Worm (Caenorhabditis elegans): ENCODE data around the gene F56D6.18.

The F56D6.18 gene

DNA sequence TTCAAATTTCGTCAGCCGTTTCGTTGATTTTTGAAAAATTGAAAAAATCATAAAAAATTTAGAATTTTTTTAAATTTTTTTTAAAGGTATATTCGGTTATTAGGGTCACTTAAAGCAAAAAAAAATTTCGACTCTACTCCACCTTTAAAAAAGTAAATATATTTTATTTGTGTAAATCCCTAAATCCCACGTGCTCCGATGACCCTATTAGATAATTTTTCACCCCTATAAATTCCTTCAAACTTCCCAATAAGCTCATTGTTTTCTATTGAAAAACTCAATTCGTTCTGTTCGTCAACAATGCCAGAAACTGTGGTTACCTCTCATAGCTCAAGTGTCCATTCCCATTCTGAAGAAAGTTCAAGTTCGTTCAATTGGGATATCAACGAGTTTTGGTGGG is 850 bp upstream of the F56D6.18 start, which contains the start of gene F56D6.20:
Gene F56D6.20 (plus strand): TSS at position 301 of the 400 bp plus-strand sequence.
- no peak for TF ChIP-seq unc-62 (GFP tag; optimal IDR thresholded peaks at IDR 0.05)

DNA sequence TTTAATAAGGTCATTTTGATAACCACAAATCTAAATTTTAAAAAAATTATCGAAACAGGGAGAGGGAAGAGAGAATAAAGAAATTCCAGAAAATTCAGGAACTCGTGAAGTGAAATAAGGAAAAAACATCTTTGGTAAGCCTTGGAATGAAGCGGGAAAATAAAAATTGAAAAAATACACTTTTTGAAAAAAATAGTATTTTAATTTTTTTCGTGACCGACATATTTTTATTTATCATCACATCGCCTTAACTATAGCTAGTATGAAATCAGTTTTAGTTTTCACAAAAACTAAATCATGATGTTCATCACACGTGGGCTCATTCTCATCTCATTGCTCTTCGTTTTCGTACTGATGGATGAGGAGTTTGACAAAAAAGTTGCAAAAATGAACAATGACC is 2.6 kb downstream of the F56D6.18 start, which contains the start of gene F56D6.13:
Gene F56D6.13 (plus strand): TSS at position 301 of the 400 bp plus-strand sequence.
- TF ChIP-seq unc-62 (GFP tag; optimal IDR thresholded peaks at IDR 0.05), result no peak

DNA sequence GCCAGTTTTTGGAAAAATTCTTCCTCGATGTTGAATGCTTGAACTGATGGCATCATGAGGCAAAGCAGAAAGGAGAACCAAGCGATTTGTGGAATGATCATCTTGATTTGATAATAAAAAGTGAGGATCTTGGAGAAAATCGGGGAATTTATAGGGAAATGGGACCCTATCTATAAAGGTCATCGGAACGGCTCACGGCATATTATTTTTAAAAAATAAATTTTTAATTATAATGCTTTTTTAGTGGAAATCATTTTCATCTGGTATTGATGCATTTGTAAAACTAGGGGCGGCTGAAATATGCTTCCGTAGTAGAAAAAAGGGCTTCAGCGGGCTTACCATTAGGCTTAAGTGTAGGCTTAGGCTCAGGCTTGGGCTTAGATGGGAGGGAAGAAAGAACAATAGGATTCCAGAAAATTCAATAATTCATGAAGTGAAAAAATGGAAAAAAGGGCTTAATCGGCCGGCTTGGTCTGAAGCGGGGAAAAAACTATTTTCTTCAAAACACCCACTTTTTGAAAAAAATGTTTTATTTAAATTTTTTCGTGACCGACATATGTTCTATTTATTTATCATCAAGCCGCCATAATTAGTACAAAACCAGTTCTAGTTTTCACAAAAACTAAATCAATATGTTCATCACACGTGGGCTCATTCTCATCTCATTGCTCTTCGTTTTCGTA is 4.1 kb downstream of the F56D6.18 start, which contains the start of the genes F56D6.22 and F56D6.12:
Gene F56D6.22 (minus strand): TSS at position 101 of the 683 bp plus-strand sequence.
Gene F56D6.12 (plus strand): TSS at position 633 of the 683 bp plus-strand sequence.
- no peak for TF ChIP-seq unc-62 (GFP tag; optimal IDR thresholded peaks at IDR 0.05)

DNA sequence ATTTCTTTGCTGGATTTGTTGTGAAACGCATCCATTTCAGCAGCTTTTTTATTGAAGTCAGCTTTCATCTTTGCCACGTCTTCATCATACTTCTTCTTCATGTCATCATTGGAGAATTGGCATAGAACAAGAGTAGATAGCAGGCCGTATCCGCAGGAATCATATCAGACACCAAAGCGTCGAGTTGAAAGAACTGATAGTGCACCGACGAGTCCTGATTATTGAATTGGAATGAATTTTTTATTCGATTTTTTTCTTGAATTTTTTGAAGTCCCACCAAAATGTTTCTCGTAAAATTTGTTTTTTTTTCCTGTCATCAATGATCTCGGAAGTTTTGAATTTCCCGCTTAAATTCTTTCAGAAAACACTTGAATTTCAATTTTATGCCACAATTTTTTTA is 5.4 kb downstream of the F56D6.18 start, which contains the start of gene F56D6.11:
Gene F56D6.11 (minus strand): TSS at position 101 of the 400 bp plus-strand sequence.
- TF ChIP-seq unc-62 (GFP tag; optimal IDR thresholded peaks at IDR 0.05), result no peak

DNA sequence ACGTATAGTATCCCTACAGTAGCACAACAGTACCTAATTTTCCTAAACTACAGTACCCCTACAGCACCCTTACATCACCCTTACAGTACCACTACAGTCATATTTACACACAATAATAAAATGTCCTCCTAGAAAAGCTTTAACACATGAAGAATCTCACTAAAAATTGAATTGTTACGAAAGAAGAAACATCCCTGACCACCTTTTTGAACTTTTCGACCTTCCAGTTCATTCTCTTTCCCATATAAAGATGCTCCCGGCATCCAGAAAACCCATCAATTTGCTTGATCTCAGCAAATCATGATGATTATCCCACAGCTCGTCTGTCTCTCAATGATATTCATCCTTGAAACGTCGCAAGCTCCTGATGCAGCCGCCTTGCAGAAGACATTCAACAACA is 7.1 kb downstream of the F56D6.18 start, which contains the start of gene F56D6.21:
Gene F56D6.21 (plus strand): TSS at position 301 of the 400 bp plus-strand sequence.
- no peak for TF ChIP-seq unc-62 (GFP tag; optimal IDR thresholded peaks at IDR 0.05)

DNA sequence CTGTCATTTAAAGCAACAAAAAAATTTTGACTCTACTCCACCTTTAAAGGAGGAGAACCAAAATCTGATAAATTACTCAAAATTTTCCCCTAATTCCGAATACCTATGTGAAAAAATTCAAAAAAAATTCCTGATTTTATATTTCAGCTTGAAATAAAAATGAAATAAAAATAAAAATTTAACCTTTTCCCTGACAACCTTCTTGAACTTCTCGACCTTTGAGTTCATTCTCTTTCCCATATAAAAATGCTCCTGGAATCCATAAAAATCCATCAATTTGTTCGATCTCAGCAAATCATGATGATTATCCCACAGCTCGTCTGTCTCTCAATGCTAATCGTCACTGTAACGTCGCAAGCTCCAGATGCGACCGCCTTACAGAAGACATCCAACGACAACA is 8.8 kb downstream of the F56D6.18 start, which contains the start of gene F56D6.6:
Gene F56D6.6 (plus strand): TSS at position 301 of the 400 bp plus-strand sequence.
- no peak for TF ChIP-seq unc-62 (GFP tag; optimal IDR thresholded peaks at IDR 0.05)

DNA sequence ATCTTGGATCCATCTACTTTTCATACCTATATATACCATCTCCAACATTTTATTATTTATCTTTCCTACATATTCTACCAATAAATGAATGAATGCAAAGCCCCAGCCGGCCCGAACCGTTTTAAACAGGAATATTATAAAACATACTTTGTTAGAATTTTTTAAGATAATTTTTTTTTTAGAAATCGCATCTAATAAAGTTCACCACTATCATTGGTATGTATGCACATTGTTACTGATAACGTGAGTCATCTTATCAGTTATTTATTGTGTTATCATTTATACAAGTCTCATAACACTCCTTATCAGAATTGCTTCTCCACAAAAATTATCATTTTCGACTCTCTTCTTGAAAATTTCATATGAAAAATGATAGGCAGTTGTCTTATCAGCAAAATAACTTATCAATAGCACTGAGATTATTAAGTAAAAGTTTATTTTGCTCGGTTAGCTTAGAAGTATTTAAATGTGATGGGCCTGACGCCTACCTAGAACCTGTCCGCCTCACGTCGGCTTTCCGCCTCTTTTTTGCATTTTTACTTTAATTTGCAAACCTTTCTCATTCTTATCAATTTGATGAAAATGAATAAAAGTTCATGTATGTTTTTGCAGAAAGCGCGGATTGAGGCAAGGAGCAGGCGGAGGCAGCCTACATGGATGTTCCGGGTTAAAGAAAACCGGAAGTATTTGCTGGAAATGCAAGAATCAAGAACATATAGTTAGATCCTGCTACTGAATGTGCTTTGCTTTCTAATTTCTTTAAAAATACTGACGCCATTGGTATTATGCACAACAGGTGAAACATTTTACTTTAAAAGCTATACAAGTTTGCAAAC is 11.8 kb downstream of the F56D6.18 start, which contains the start of gene srz-62:
Gene srz-62 (plus strand): TSS at position 786 of the 836 bp plus-strand sequence.
- no peak for TF ChIP-seq unc-62 (GFP tag; optimal IDR thresholded peaks at IDR 0.05)

DNA sequence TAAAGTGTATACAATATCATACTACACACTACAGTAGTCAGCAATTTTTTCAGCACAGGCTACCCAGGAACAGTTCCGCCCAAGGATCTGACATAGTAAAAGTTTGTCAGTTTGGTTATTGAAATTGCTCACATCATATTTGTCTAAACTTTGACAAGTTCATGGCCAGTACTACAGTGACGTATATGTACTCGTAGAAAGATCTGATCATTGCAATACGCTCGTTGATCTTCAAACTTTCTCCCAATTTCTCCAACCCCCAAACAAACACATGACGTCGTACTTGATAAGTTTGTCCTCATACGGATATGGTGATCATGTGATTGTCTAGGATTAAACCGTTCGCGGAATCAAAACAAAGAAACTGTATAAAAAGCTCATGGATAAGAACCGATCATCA is 17.0 kb downstream of the F56D6.18 start, which contains the start of gene dct-8:
Gene dct-8 (plus strand): TSS at position 301 of the 400 bp plus-strand sequence.
- TF ChIP-seq unc-62 (GFP tag; optimal IDR thresholded peaks at IDR 0.05), result no peak

DNA sequence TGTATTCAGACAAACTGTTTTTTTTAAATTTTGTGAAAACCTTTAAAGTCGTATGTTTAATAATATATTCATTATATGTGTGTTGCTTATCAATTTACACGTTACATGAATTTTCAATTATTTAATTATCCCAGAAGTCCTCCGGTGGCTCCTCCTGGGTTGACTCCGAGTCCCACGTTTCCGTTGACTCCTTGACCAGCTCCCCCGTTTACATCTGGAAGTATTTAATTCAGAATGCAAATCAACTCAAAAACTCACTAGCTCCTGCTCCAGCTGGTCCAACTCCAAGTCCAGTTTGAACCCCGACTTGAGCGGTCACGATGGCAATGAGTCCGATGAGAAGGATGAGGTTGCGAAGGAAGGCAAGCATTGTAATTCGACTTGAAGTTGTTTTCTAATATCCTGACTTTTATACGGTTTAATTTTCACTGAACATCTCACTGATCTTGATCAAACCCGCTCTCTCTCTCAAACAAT is 17.7 kb downstream of the F56D6.18 start, which contains the start of gene F56D6.8:
Gene F56D6.8 (minus strand): TSS at position 427 of the 477 bp plus-strand sequence.
- TF ChIP-seq unc-62 (GFP tag; optimal IDR thresholded peaks at IDR 0.05), result no peak

DNA sequence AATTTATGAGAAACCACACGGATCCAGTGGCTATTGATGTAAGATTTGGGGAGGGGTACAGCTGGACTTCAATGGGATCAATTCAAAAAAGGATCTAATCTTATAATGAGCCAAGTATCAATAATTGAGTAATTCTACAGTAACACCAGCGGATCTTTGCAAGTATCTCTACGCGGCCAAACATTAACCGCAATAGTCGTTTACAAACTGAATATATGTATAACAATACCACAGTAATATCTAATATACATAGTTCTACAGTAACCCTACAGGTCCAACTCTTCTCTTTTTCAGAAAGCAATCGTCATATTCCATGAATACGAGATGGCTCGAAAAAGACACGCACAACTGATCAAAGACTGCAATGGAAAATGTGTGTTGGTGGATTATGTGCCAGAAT is 19.7 kb downstream of the F56D6.18 start, which contains the start of gene F56D6.9:
Gene F56D6.9 (plus strand): TSS at position 301 of the 400 bp plus-strand sequence.
- no peak for TF ChIP-seq unc-62 (GFP tag; optimal IDR thresholded peaks at IDR 0.05)

DNA sequence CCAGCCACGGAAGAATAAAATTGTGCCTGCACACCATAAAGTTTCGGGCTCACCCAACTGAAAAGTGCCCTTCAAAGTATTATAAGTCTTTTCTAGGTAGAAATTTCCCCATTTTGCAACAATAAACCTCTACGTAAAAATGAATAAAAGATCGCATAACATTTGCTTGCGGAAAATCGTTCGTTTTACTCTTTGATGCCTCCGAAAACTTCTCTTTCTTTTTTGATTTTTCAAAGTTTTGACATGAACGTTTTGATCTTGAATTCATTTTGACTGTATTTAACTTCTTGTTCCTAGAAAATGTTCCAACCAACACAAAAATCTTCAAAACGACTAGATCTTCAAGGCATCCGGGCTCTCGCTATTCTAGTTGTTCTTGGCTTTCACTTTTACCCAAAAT is 22.8 kb downstream of the F56D6.18 start, which contains the start of gene oac-21:
Gene oac-21 (plus strand): TSS at position 301 of the 400 bp plus-strand sequence.
- no peak for TF ChIP-seq unc-62 (GFP tag; optimal IDR thresholded peaks at IDR 0.05)

DNA sequence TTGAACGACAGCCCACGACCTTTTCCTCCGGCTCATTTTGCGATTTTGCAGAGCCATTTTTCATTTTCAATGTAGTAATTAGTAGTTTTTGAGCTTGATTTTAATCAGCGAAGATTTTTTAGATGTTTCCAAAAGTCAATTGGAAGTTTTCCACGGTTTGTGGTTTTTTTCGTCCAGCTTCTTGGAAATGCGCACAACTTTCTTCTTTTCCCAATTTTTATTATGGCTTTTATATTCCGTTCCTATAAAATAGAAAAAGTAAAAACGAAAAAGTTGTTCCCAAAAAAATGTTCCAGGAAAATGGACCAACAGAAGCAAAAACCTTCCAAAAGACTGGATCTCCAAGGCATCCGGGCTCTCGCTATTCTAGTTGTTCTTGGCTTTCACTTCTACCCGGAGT is 26.4 kb downstream of the F56D6.18 start, which contains the start of gene oac-22:
Gene oac-22 (plus strand): TSS at position 301 of the 400 bp plus-strand sequence.
- TF ChIP-seq unc-62 (GFP tag; optimal IDR thresholded peaks at IDR 0.05), result no peak

DNA sequence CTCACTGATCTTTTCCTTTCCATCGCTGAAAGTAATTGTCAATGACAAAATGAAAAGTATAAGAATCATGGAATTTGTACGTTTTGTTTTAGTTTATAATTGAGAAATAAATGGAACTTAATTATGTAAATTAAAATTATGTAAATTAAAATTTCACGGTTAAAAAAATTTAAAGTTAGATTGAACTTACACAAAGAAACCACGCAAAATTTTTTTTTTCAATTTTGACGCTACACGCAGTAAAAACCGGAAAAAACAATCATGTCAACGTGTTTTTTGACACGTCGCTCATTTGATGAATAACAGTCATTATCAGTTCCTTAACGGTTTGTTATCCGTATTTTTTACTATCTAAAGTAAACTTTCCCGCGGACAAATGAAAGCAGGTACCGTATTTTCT is 30.6 kb downstream of the F56D6.18 start, which contains the start of the genes F37C4.8 and oac-23:
Gene F37C4.8 (minus strand): TSS at position 101 of the 400 bp plus-strand sequence.
Gene oac-23 (plus strand): TSS at position 323 of the 400 bp plus-strand sequence.
- no peak for TF ChIP-seq unc-62 (GFP tag; optimal IDR thresholded peaks at IDR 0.05)

DNA sequence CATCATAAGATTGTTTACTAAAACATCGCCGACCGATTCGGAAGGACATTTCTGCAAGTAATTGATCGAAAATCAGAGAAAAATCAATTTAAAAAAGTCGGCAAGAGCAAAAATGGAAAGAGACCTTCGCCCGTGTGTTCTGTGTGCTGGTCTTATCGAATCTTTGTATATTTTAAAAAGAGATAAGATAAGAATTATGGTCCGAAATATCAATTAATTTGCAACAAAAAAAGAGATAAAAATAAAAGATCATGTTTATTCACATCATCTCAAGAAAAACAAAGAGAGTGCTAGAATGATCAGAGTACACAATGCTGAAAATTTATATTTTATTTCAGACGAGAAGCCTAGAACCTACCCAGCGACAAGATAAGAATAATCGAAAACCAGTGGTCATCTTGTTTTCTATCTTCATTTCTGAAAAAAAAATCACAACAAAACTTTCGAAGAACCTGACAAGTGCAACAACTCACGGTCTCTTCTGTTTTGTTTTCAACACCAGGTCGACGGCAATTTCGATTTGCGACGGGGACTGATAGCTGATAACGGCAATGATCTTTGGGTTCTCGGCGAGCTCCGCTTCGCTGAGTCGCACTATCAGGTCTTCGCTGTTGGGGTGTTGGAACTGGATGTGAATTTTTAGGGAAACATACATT is 33.3 kb downstream of the F56D6.18 start, which contains the start of gene F37C4.6:
Gene F37C4.6 (minus strand): TSS at position 51 of the 656 bp plus-strand sequence.
- no peak for TF ChIP-seq unc-62 (GFP tag; optimal IDR thresholded peaks at IDR 0.05)

DNA sequence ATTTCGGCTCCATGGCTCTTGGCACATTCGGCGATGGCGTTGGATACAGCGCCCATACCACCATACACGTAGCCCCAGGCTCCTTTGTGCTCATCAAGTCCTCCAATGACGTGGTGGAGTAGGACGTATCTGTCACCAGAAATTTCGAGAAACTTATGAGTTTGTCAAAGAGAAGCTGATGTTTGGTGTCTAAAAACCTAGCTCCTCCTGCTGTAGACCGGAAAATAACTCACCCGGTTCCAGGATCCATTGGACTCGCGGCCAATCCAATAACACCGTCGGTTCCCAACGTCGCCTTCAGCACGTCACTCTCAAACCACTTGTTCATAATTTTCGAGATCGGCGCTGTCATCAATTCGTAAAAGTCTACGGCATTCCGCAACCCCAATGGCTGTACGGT is 34.8 kb downstream of the F56D6.18 start:
- TF ChIP-seq unc-62 (GFP tag; optimal IDR thresholded peaks at IDR 0.05), result no peak
